Worm (Caenorhabditis elegans) whole organism, L4 larva: ENCODE measurements around the gene C01G10.6.
A peak's percentile ranks its signal among the peaks of the same experiment; 100 is the strongest.

Experiments used
- F37D6.2 ChIP-seq: sonication (generic microtip); optimal IDR thresholded peaks from 2 replicates; lab custom pipeline; 2016; ENCODE audit warnings: mild to moderate bottlenecking, missing genetic modification characterization, missing compliant biosample characterization
- T26A8.4 ChIP-seq: fragments of 200-800 bp; sonication (Bioruptor generic); IDR thresholded peaks from 2 replicates; pipeline ENCODE4 v1.3.6; 2022; ENCODE audit warnings: missing genetic modification characterization, missing compliant biosample characterization
- aha-1 ChIP-seq: fragments of 150-350 bp; peaks from one replicate; lab custom pipeline; 2014; ENCODE audit warnings: missing biosample characterization, missing genetic modification characterization
- arid-1 ChIP-seq: fragments of 200-800 bp; sonication (Bioruptor generic); conservative IDR thresholded peaks from 2 replicates; pipeline ENCODE4 v1.3.6; 2022; ENCODE audit warnings: missing genetic modification reagents, missing genetic modification characterization, missing compliant biosample characterization
- ceh-20 ChIP-seq: fragments of 200-800 bp; sonication (Bioruptor generic); IDR thresholded peaks from 2 replicates; pipeline ENCODE4 v1.3.6; 2022; ENCODE audit warnings: missing genetic modification reagents, missing genetic modification characterization, missing compliant biosample characterization
- ceh-44 ChIP-seq: fragments of 200-800 bp; sonication (Bioruptor generic); IDR thresholded peaks from 2 replicates; pipeline ENCODE4 v1.3.6; 2022; ENCODE audit warnings: missing genetic modification reagents, missing genetic modification characterization, missing compliant biosample characterization
- ces-1 ChIP-seq: fragments of 150-350 bp; sonication (generic microtip); optimal IDR thresholded peaks from 4 replicates; lab custom pipeline; 2014; ENCODE audit warnings: missing biosample characterization, missing genetic modification reagents, missing genetic modification characterization
- ctbp-1 ChIP-seq: fragments of 200-800 bp; sonication (Bioruptor generic); IDR thresholded peaks from 2 replicates; pipeline ENCODE4 v1.3.6; 2022; ENCODE audit warnings: missing genetic modification reagents, missing genetic modification characterization, missing compliant biosample characterization
- daf-16 ChIP-seq, 3 experiments: sonication (generic microtip); optimal IDR thresholded peaks; 2 replicates each; lab custom pipeline; 2016 to 2017; ENCODE audit warnings: missing genetic modification characterization in 3 of 3, missing genetic modification reagents in 3 of 3, mild to moderate bottlenecking in 2 of 3, missing compliant biosample characterization in 2 of 3, missing biosample characterization in 1 of 3, moderate library complexity in 1 of 3
- dmd-6 ChIP-seq: fragments of 200-800 bp; sonication (Bioruptor generic); IDR thresholded peaks from 2 replicates; pipeline ENCODE4 v1.3.6; 2022; ENCODE audit warnings: missing genetic modification reagents, missing genetic modification characterization, missing compliant biosample characterization
- dpl-1 ChIP-seq: fragments of 150-350 bp; optimal IDR thresholded peaks from 2 replicates; lab custom pipeline; 2014; ENCODE audit warnings: missing biosample characterization, missing genetic modification reagents, missing genetic modification characterization
- dve-1 ChIP-seq: sonication (generic microtip); optimal IDR thresholded peaks from 2 replicates; lab custom pipeline; 2017; ENCODE audit warnings: antibody characterized with exemption, mild to moderate bottlenecking, missing genetic modification characterization, missing compliant biosample characterization; ENCODE audit not compliant: insufficient read depth
- egl-43 ChIP-seq: fragments of 200-800 bp; sonication (Bioruptor generic); IDR thresholded peaks from 2 replicates; pipeline ENCODE4 v1.3.6; 2022; ENCODE audit warnings: missing genetic modification reagents, missing genetic modification characterization, missing compliant biosample characterization
- fkh-10 ChIP-seq: fragments of 150-350 bp; optimal IDR thresholded peaks from 2 replicates; lab custom pipeline; 2014; ENCODE audit warnings: missing biosample characterization, missing genetic modification reagents, missing genetic modification characterization
- hif-1 ChIP-seq, 2 experiments: sonication (generic microtip); optimal IDR thresholded peaks; 2 replicates each; lab custom pipeline; 2016 to 2017; ENCODE audit warnings: missing compliant biosample characterization in 2 of 2, missing genetic modification characterization in 2 of 2, missing genetic modification reagents in 2 of 2, missing genotype in 2 of 2, mild to moderate bottlenecking in 1 of 2
- hlh-11 ChIP-seq: fragments of 200-800 bp; sonication (Bioruptor generic); optimal IDR thresholded peaks from 2 replicates; lab custom pipeline; 2018; ENCODE audit warnings: mild to moderate bottlenecking, missing genetic modification characterization, missing compliant biosample characterization
- hlh-30 ChIP-seq: sonication (generic microtip); optimal IDR thresholded peaks from 2 replicates; lab custom pipeline; 2017; ENCODE audit warnings: antibody characterized with exemption, mild to moderate bottlenecking, missing genetic modification characterization, missing compliant biosample characterization; ENCODE audit not compliant: insufficient read depth
- hmg-1.1 ChIP-seq: fragments of 200-800 bp; sonication (Bioruptor generic); IDR thresholded peaks from 2 replicates; pipeline ENCODE4 v1.3.6; 2022; ENCODE audit warnings: missing genetic modification reagents, missing genetic modification characterization, missing compliant biosample characterization
- jun-1 ChIP-seq: fragments of 150-350 bp; optimal IDR thresholded peaks from 2 replicates; lab custom pipeline; 2014; ENCODE audit warnings: missing biosample characterization, missing genetic modification reagents, missing genetic modification characterization
- lin-1 ChIP-seq: fragments of 200-800 bp; sonication (Bioruptor generic); IDR thresholded peaks from 2 replicates; pipeline ENCODE4 v1.3.6; 2022; ENCODE audit warnings: missing genetic modification reagents, missing genetic modification characterization, missing compliant biosample characterization
- lin-13 ChIP-seq: fragments of 150-350 bp; optimal IDR thresholded peaks from 2 replicates; lab custom pipeline; 2014; ENCODE audit warnings: missing biosample characterization, missing genetic modification reagents, missing genetic modification characterization
- lin-38 ChIP-seq: fragments of 200-800 bp; sonication (Bioruptor generic); IDR thresholded peaks from 2 replicates; pipeline ENCODE4 v1.3.6; 2022; ENCODE audit warnings: missing genetic modification reagents, missing genetic modification characterization, missing compliant biosample characterization
- lin-39 ChIP-seq: fragments of 150-350 bp; optimal IDR thresholded peaks from 2 replicates; lab custom pipeline; 2014; ENCODE audit warnings: missing biosample characterization, missing genetic modification reagents, missing genetic modification characterization
- lir-3 ChIP-seq: sonication (generic microtip); optimal IDR thresholded peaks from 2 replicates; lab custom pipeline; 2016; ENCODE audit warnings: mild to moderate bottlenecking, missing genetic modification characterization, missing compliant biosample characterization
- lsy-2 ChIP-seq, 2 experiments: fragments of 150-350 bp in 1 of 2; sonication (generic microtip) in 1 of 2; optimal IDR thresholded peaks; 2 replicates each; lab custom pipeline; 2014 to 2017; ENCODE audit warnings: missing biosample characterization in 2 of 2, missing genetic modification characterization in 2 of 2
- mdl-1 ChIP-seq, 2 experiments: fragments of 150-350 bp in 1 of 2; sonication (generic microtip) in 1 of 2; optimal IDR thresholded peaks; 2 replicates each; lab custom pipeline; 2014 to 2017; ENCODE audit warnings: missing biosample characterization in 2 of 2, missing genetic modification characterization in 2 of 2
- mep-1 ChIP-seq: fragments of 150-350 bp; sonication (generic microtip); optimal IDR thresholded peaks from 3 replicates; lab custom pipeline; 2014; ENCODE audit warnings: missing biosample characterization, missing genetic modification characterization
- mes-2 ChIP-seq: sonication (generic microtip); optimal IDR thresholded peaks from 2 replicates; lab custom pipeline; 2016; ENCODE audit warnings: missing genotype, mild to moderate bottlenecking, missing genetic modification characterization, missing compliant biosample characterization; ENCODE audit not compliant: poor library complexity, severe bottlenecking
- nhr-11 ChIP-seq: fragments of 150-350 bp; optimal IDR thresholded peaks from 2 replicates; lab custom pipeline; 2014; ENCODE audit warnings: missing biosample characterization, missing genetic modification characterization
- nhr-28 ChIP-seq: fragments of 150-350 bp; optimal IDR thresholded peaks from 2 replicates; lab custom pipeline; 2014; ENCODE audit warnings: missing biosample characterization, missing genetic modification characterization
- nhr-48 ChIP-seq: sonication (generic microtip); optimal IDR thresholded peaks from 2 replicates; lab custom pipeline; 2016; ENCODE audit warnings: mild to moderate bottlenecking, missing genetic modification characterization, missing compliant biosample characterization
- nhr-6 ChIP-seq: fragments of 150-350 bp; optimal IDR thresholded peaks from 2 replicates; lab custom pipeline; 2014; ENCODE audit warnings: missing biosample characterization, missing genetic modification characterization
- pha-4 ChIP-seq, 2 experiments: fragments of 150-350 bp in 1 of 2; fragments of 200-800 bp in 1 of 2; sonication (Bioruptor generic) in 1 of 2; IDR thresholded peaks in 1 of 2; optimal IDR thresholded peaks in 1 of 2; 2 replicates each; pipeline versions ENCODE4 v1.3.6 to Lab custom; 2014 to 2022; ENCODE audit warnings: missing genetic modification characterization in 2 of 2, missing genetic modification reagents in 2 of 2, missing biosample characterization in 1 of 2, missing compliant biosample characterization in 1 of 2
- pqm-1 ChIP-seq: sonication (generic microtip); optimal IDR thresholded peaks from 2 replicates; lab custom pipeline; 2017; ENCODE audit warnings: missing biosample characterization, missing genetic modification characterization
- rbr-2 ChIP-seq: sonication (generic microtip); optimal IDR thresholded peaks from 2 replicates; lab custom pipeline; 2016; ENCODE audit warnings: missing genotype, missing genetic modification characterization, missing compliant biosample characterization
- snpc-4 ChIP-seq: fragments of 150-350 bp; optimal IDR thresholded peaks from 2 replicates; lab custom pipeline; 2014; ENCODE audit warnings: missing biosample characterization, missing genetic modification characterization
- unc-62 ChIP-seq, 3 experiments: fragments of 150-350 bp in 1 of 3; sonication (generic microtip); optimal IDR thresholded peaks in 2 of 3; peaks in 1 of 3; 1 replicate in 1 of 3; 2 replicates in 2 of 3; lab custom pipeline; 2014 to 2017; ENCODE audit warnings: missing biosample characterization in 3 of 3, missing genetic modification characterization in 3 of 3, missing genetic modification reagents in 3 of 3, missing genotype in 1 of 3
- zag-1 ChIP-seq: fragments of 150-350 bp; optimal IDR thresholded peaks from 2 replicates; lab custom pipeline; 2014; ENCODE audit warnings: missing biosample characterization, missing genetic modification characterization
- zfp-2 ChIP-seq: sonication (generic microtip); optimal IDR thresholded peaks from 2 replicates; lab custom pipeline; 2016; ENCODE audit warnings: mild to moderate bottlenecking, missing genetic modification characterization, missing compliant biosample characterization

The C01G10.6 gene

ce11 chrV:15071015-15071810 is 16.2 kb upstream of the C01G10.6 start, which contains the start of gene unc-76:
TSS of gene unc-76 (plus strand) at chrV:15071760.
- peak; percentile 72 for TF ChIP-seq nhr-11 (tag; lab: Kevin White, UChicago)
- no peak for TF ChIP-seq nhr-48 (tag; lab: Kevin White, UChicago)
- peak; percentile 38; the same call in 1 of the 2 replicates for TF ChIP-seq dmd-6 (GFP tag; lab: Robert Waterston, UW)
- no peak for TF ChIP-seq jun-1 (tag; lab: Kevin White, UChicago)
- peak; percentile 68 for TF ChIP-seq hlh-11 (tag; lab: Kevin White, UChicago)
- peak; percentile 80 for TF ChIP-seq lin-39 (tag; lab: Kevin White, UChicago)
- TF ChIP-seq daf-16 (GFP tag; optimal IDR thresholded peaks at IDR 0.05; lab: Kevin White, UChicago), result peak in 1 of 2 experiments; percentile 23
- TF ChIP-seq daf-16 (tag; optimal IDR thresholded peaks at IDR 0.05; lab: Kevin White, UChicago), result peak; percentile 8
- TF ChIP-seq hmg-1.1 (GFP tag; lab: Robert Waterston, UW), result peak; percentile 74
- TF ChIP-seq mes-2 (tag; lab: Kevin White, UChicago), result peak; percentile 48
- TF ChIP-seq dve-1 (tag; lab: Kevin White, UChicago), result peak; percentile 72
- TF ChIP-seq egl-43 (GFP tag; lab: Robert Waterston, UW), result peak; percentile 38; the same call in 1 of the 2 replicates
- no peak for TF ChIP-seq pqm-1 (tag; lab: Kevin White, UChicago)
- TF ChIP-seq rbr-2 (tag; lab: Kevin White, UChicago), result peak; percentile 92
- TF ChIP-seq nhr-6 (tag; lab: Kevin White, UChicago), result peak; percentile 87
- peak; percentile 27 for TF ChIP-seq dpl-1 (GFP tag; lab: Kevin White, UChicago)
- TF ChIP-seq F37D6.2 (tag; lab: Kevin White, UChicago), result peak; percentile 78
- TF ChIP-seq lin-13, result peak; percentile 55
- peak; percentile 48 for TF ChIP-seq hlh-30 (tag; lab: Kevin White, UChicago)
- TF ChIP-seq fkh-10 (GFP tag; lab: Kevin White, UChicago), result peak; percentile 92
- no peak for TF ChIP-seq zfp-2 (tag; lab: Kevin White, UChicago)
- peak; percentile 90 for TF ChIP-seq mep-1 (tag; lab: Kevin White, UChicago)
- TF ChIP-seq pha-4 (GFP tag; IDR thresholded peaks at IDR 0.05; lab: Robert Waterston, UW), result peak; percentile 23; the same call in 1 of the 2 replicates
- TF ChIP-seq pha-4 (tag; optimal IDR thresholded peaks at IDR 0.05; lab: Kevin White, UChicago), result peak; percentile 20
- peak in 1 of 2 experiments; percentile 47 for TF ChIP-seq hif-1 (tag; optimal IDR thresholded peaks at IDR 0.05; lab: Kevin White, UChicago)
- TF ChIP-seq unc-62 (GFP tag; optimal IDR thresholded peaks at IDR 0.05 in 1 of 2; lab: Kevin White, UChicago), result peak in 1 of 2 experiments; percentile 98
- TF ChIP-seq unc-62 (tag; optimal IDR thresholded peaks at IDR 0.05; lab: Kevin White, UChicago), result no peak
- peak; percentile 2 to 31 for TF ChIP-seq mdl-1 (tag; optimal IDR thresholded peaks at IDR 0.05; lab: Kevin White, UChicago)
- TF ChIP-seq aha-1 (tag; lab: Kevin White, UChicago), result peak; percentile 95
- TF ChIP-seq lin-38, result peak; percentile 21; the same call in 1 of the 2 replicates
- TF ChIP-seq nhr-28 (tag; lab: Kevin White, UChicago), result peak; percentile 55
- TF ChIP-seq ceh-20, result peak; percentile 55
- peak; percentile 56 for TF ChIP-seq zag-1
- TF ChIP-seq arid-1 (GFP tag; lab: Robert Waterston, UW), result 0 out of 2 replicates have a peak, but pooled peaks have one; percentile 32
- TF ChIP-seq T26A8.4 (GFP tag; lab: Robert Waterston, UW), result peak; percentile 41; the same call in 1 of the 2 replicates
- peak; percentile 42 to 76 for TF ChIP-seq lsy-2 (tag; optimal IDR thresholded peaks at IDR 0.05; lab: Kevin White, UChicago)
- TF ChIP-seq ceh-44 (GFP tag; lab: Robert Waterston, UW), result no peak
- TF ChIP-seq ces-1, result peak; percentile 56
- no peak for TF ChIP-seq lin-1 (GFP tag; lab: Robert Waterston, UW)
- TF ChIP-seq lir-3 (tag; lab: Kevin White, UChicago), result no peak
- peak; percentile 72 for TF ChIP-seq ctbp-1 (GFP tag; lab: Robert Waterston, UW)
- TF ChIP-seq snpc-4 (tag; lab: Kevin White, UChicago), result no peak
